Worm (Caenorhabditis elegans) whole organism, mixed stage, embryonic: ENCODE results near the gene vha-12.

ENCODE experiments used
- nhr-28 ChIP-seq: fragments of 150-350 bp; optimal IDR thresholded peaks from 2 replicates; lab custom pipeline; 2014; ENCODE audit warnings: missing biosample characterization, missing genetic modification characterization
- snpc-4 ChIP-seq: fragments of 150-350 bp; optimal IDR thresholded peaks from 2 replicates; lab custom pipeline; 2014; ENCODE audit warnings: missing biosample characterization, missing genetic modification characterization
- unc-62 ChIP-seq: fragments of 150-350 bp; optimal IDR thresholded peaks from 2 replicates; lab custom pipeline; 2014; ENCODE audit warnings: missing biosample characterization, missing genetic modification reagents, missing genetic modification characterization
- ztf-11 ChIP-seq: fragments of 150-350 bp; optimal IDR thresholded peaks from 2 replicates; lab custom pipeline; 2014; ENCODE audit warnings: missing biosample characterization, missing genetic modification characterization

DNA sequence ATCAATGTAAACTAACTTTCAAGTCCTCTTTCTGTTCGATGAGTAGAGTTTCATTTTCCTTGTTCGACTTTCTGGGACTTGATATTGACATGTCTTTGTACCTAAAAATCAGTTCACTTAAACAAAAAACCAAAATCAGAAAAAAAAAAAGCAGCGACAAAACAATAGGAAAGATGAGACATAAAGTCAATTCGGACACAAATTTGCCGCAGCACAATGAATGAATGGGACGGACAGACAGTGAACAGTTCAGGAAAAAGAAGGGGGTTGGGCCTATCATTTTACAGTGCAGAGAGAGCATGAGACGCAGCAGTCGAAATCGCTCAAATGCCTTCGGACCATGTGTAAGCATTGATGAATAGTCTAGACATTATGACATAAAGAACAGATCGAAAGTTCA, 4.2 kb upstream of the vha-12 start, which contains the start of gene mrp-6:
- no peak for TF ChIP-seq snpc-4 (tag; lab: Kevin White, UChicago)
- TF ChIP-seq unc-62 (GFP tag; lab: Kevin White, UChicago), result no peak
- TF ChIP-seq ztf-11 (tag; lab: Kevin White, UChicago), result no peak
- TF ChIP-seq nhr-28 (tag; lab: Kevin White, UChicago), result no peak
